Worm (Caenorhabditis elegans): ENCODE results near the gene sor-3.

sor-3 gene

DNA sequence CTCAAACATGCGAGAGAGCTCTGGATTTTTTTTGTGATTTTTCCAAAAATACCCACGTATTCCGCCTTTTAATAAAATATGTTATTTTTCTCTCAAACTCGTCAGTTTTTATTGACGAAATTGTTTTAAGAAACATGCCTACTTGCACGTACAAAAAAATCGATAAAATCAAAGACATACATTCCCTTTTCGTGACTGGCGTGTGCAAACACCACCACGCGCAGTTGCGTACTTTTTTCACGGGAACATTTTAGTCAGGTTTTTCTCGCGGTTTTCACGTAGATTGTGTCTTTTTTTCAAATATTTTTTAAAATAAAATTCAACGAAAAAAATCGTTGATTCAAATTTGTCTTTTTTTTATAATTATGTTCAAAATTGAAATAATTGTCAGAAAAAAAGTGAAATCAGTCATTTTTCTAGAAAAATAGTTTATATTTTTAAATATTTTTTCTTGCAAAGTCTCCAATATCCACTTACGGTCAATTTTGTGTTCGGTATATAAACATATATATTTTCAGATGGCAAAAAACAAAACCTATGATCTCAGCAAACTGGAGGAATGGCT is 27.7 kb upstream of the sor-3 start, which contains the start of gene M02E1.1:
Gene M02E1.1, plus strand, starts transcription at position 515 of the 565 bp plus-strand sequence.
- TF ChIP-seq mxl-2 (GFP tag; conservative IDR thresholded peaks at IDR 0.05) (no peak), mes-2 (tag; optimal IDR thresholded peaks at IDR 0.05; ENCODE audit: poor library complexity, severe bottlenecking) (peak; percentile 46), php-3 (GFP tag; IDR thresholded peaks at IDR 0.05) (no peak), ceh-82 (tag; optimal IDR thresholded peaks at IDR 0.05) (no peak), daf-8 (GFP tag; IDR thresholded peaks at IDR 0.05) (no peak), pqm-1 (tag; optimal IDR thresholded peaks at IDR 0.05) (no peak), nhr-10 (tag; optimal IDR thresholded peaks at IDR 0.05) (no peak), F10B5.3 (tag; optimal IDR thresholded peaks at IDR 0.05) (no peak), hif-1 (tag; optimal IDR thresholded peaks at IDR 0.05) (peak in 1 of 2 experiments; percentile 98), lin-39 (tag; optimal IDR thresholded peaks at IDR 0.05) (no peak), ceh-20 (GFP tag; IDR thresholded peaks at IDR 0.05) (no peak), daf-16 (GFP tag; optimal IDR thresholded peaks at IDR 0.05) (no peak), daf-16 (tag; optimal IDR thresholded peaks at IDR 0.05) (peak; percentile 19), ceh-28 (tag; optimal IDR thresholded peaks at IDR 0.05) (peak; percentile 64), nhr-76 (tag; optimal IDR thresholded peaks at IDR 0.05) (no peak), jun-1 (tag; optimal IDR thresholded peaks at IDR 0.05) (no peak), lsy-2 (tag; optimal IDR thresholded peaks at IDR 0.05) (peak in 1 of 2 experiments; percentile 47), Y48G9A.11 (GFP tag; IDR thresholded peaks at IDR 0.05) (no peak), T20F7.1 (GFP tag; optimal IDR thresholded peaks at IDR 0.05) (peak; percentile 58), hlh-11 (tag; optimal IDR thresholded peaks at IDR 0.05) (peak; percentile 36), dpl-1 (GFP tag; optimal IDR thresholded peaks at IDR 0.05) (peak; percentile 7), mep-1 (tag; optimal IDR thresholded peaks at IDR 0.05) (peak; percentile 44), pha-4 (GFP tag; IDR thresholded peaks at IDR 0.05) (no peak), pha-4 (tag; optimal IDR thresholded peaks at IDR 0.05) (no peak), daf-12 (tag; optimal IDR thresholded peaks at IDR 0.05) (no peak), mxl-3 (GFP tag; optimal IDR thresholded peaks at IDR 0.05) (no peak), nhr-28 (tag; optimal IDR thresholded peaks at IDR 0.05) (peak; percentile 19), F26F4.8 (GFP tag; conservative IDR thresholded peaks at IDR 0.05) (no peak), dmd-6 (GFP tag; IDR thresholded peaks at IDR 0.05) (0 out of 2 replicates have a peak, but pooled peaks have one; percentile 17), nhr-48 (tag; optimal IDR thresholded peaks at IDR 0.05) (no peak), zip-11 (GFP tag; IDR thresholded peaks at IDR 0.05) (no peak), hlh-30 (tag; optimal IDR thresholded peaks at IDR 0.05; ENCODE audit: insufficient read depth) (peak; percentile 73), nhr-11 (tag; optimal IDR thresholded peaks at IDR 0.05) (no peak), hmg-1.1 (GFP tag; IDR thresholded peaks at IDR 0.05) (peak; percentile 36; the same call in 1 of the 2 replicates)

- no peak for TF ChIP-seq spr-1 (tag; optimal IDR thresholded peaks at IDR 0.05)
- peak in 1 of 2 experiments; percentile 90 for TF ChIP-seq unc-62 (GFP tag; optimal IDR thresholded peaks at IDR 0.05 in 1 of 2)
- no peak for TF ChIP-seq unc-62 (tag; optimal IDR thresholded peaks at IDR 0.05)
Measured at ce11 chrX:328736-329135, 24.7 kb upstream of the sor-3 start.

- TF ChIP-seq arid-1 (GFP tag; conservative IDR thresholded peaks at IDR 0.05): 0 out of 2 replicates have a peak, but pooled peaks have one; percentile 29
Measured at ce11 chrX:330861-331260, 22.6 kb upstream of the sor-3 start.

DNA sequence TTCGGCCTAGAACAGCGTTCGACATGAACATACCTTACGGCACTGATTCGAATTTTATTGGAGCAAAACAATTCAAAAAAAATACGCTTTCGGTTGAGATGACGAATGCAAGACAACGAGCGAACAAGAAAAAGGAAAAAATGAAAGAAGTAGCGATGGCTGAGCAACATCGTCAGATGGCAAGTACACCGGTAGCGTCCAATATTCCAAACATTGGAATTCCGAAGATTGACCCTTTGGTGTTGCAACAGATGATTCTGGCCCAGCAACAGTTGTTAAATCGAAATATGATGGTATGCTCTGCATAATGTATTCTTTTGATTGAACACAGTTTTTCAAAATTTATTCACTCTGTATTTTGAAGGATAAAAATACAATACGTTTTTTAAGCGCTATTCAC is 20.8 kb upstream of the sor-3 start:
- TF ChIP-seq dve-1 (tag; optimal IDR thresholded peaks at IDR 0.05; ENCODE audit: insufficient read depth): no peak
- no peak for TF ChIP-seq D1046.2 (GFP tag; IDR thresholded peaks at IDR 0.05)
- peak in 1 of 2 experiments; percentile 91 for TF ChIP-seq unc-62 (GFP tag; optimal IDR thresholded peaks at IDR 0.05 in 1 of 2)
- no peak for TF ChIP-seq unc-62 (tag; optimal IDR thresholded peaks at IDR 0.05)

All from whole organism, L4 larva.